Fruit fly (Drosophila melanogaster): ENCODE measurements around the gene CG14857.

Gene CG14857

dm6 chr3R:14801407-14801806 is at the start of gene CG14857:
TSS of gene CG14857 (plus strand) at chr3R:14801773.
- TF ChIP-seq az2 (GFP tag; optimal IDR thresholded peaks at IDR 0.05) (no peak), CG13894 (tag; optimal IDR thresholded peaks at IDR 0.05) (no peak), ERR (GFP tag; optimal IDR thresholded peaks at IDR 0.05) (no peak), gsb (GFP tag; IDR thresholded peaks at IDR 0.05) (no peak), CG6765 (GFP tag; optimal IDR thresholded peaks at IDR 0.05) (peak; percentile 11), disco-r (GFP tag; optimal IDR thresholded peaks at IDR 0.05) (no peak), ftz-f1 (GFP tag; optimal IDR thresholded peaks at IDR 0.05) (peak; percentile 26), Trl (optimal IDR thresholded peaks at IDR 0.05) (no peak), Trl (GFP tag; optimal IDR thresholded peaks at IDR 0.05) (no peak), Dbx (GFP tag; IDR thresholded peaks at IDR 0.05) (0 out of 3 replicates have a peak, but pooled peaks have one; percentile 11), Ssrp (tag; optimal IDR thresholded peaks at IDR 0.05) (no peak), sug (tag; optimal IDR thresholded peaks at IDR 0.05) (peak; percentile 68), nmo (GFP tag; optimal IDR thresholded peaks at IDR 0.05) (no peak), sens (GFP tag) (peak; percentile 4), chinmo (GFP tag; IDR thresholded peaks at IDR 0.05; ENCODE audit: partially characterized antibody) (peak; percentile 67; the same call in 1 of the 4 replicates), Med (GFP tag) (peak; percentile 46), Hey (tag; optimal IDR thresholded peaks at IDR 0.05) (peak; percentile 35), cwo (GFP tag; optimal IDR thresholded peaks at IDR 0.05) (peak; percentile 19), CG7928 (GFP tag; optimal IDR thresholded peaks at IDR 0.05) (no peak), Side (GFP tag; optimal IDR thresholded peaks at IDR 0.05) (no peak), z (GFP tag; IDR thresholded peaks at IDR 0.05) (peak; percentile 60; the same call in 1 of the 3 replicates), salm (tag; optimal IDR thresholded peaks at IDR 0.05) (no peak), CG6654 (GFP tag; optimal IDR thresholded peaks at IDR 0.05) (no peak), CG14860 (GFP tag; IDR thresholded peaks at IDR 0.05; ENCODE audit: partially characterized antibody) (no peak), GATAe (GFP tag; conservative IDR thresholded peaks at IDR 0.05) (peak; percentile 25; the same call in 1 of the 2 replicates), CG10543 (GFP tag; optimal IDR thresholded peaks at IDR 0.05) (peak; percentile 55)

DNA sequence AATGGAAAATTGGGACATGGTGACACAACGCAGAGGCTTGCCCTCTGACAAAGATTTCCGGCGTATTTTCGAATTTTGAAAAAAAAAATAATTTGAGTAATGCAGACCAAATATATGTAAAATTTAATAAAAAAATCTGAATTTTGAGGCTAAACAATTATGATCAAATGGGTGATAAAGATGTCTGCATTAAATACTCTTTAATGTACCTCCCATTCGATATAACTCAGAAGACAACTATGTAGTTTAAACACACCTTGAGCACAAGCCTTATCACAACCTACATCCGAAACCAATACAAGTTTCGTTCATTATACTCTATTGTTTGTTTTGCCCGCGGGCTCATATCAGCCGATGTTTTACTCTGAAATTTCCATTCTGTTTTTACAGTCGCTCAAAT is 47.2 kb upstream of the CG14857 start, which contains the start of gene CG7362:
Gene CG7362 (minus strand): TSS at position 101 of the 400 bp plus-strand sequence.
- TF ChIP-seq unc-4 (GFP tag; IDR thresholded peaks at IDR 0.05; ENCODE audit: partially characterized antibody): no peak
- no peak for TF ChIP-seq stc (GFP tag; IDR thresholded peaks at IDR 0.05)
- 0 out of 3 replicates have a peak, but pooled peaks have one; percentile 14 for TF ChIP-seq CG2199 (GFP tag; IDR thresholded peaks at IDR 0.05)
- TF ChIP-seq NFAT (GFP tag; IDR thresholded peaks at IDR 0.05): no peak
- no peak for TF ChIP-seq CG5245 (GFP tag; optimal IDR thresholded peaks at IDR 0.05)
- TF ChIP-seq CG12104 (GFP tag; optimal IDR thresholded peaks at IDR 0.05): no peak

DNA sequence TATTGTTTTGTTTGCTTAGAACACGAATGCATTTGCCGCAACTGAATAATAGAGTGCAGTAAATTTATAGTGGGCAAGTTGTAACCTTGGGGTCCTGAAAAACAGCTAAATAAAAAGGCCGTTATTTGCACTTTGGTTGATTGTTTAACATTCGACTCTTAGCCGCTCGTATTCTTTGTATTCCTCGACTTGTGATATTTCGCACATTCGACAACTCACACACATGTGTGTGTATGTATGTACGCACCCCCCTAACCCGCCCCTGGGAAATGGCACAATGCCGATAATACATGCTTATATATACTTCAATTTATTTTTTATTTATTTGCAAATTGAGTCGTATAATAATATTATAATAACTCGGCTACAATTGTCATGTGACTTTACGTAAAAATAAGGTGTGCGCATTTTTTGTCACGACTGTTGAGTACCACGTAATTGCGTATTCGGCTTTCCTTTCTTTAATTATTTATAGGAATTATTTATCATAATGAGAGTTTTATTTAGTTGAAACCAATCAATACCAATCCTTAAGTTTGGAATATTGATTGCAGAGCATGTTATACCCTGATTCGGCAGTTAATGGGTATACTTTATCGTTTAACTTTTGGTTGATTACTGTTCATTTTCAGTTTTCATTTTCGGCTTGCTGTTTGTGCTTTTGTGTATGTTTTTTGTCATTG is 46.6 kb upstream of the CG14857 start:
- TF ChIP-seq CG9932 (GFP tag; IDR thresholded peaks at IDR 0.05) (no peak), esg (GFP tag; conservative IDR thresholded peaks at IDR 0.05) (peak; percentile 47; the same call in 1 of the 2 replicates), Sin3A (optimal IDR thresholded peaks at IDR 0.05) (no peak), Hr51 (GFP tag; optimal IDR thresholded peaks at IDR 0.05) (peak in 1 of 2 experiments; percentile 47), CG12071 (GFP tag; optimal IDR thresholded peaks at IDR 0.05) (peak; percentile 3), CG18011 (GFP tag; optimal IDR thresholded peaks at IDR 0.05) (no peak), HLH4C (GFP tag; IDR thresholded peaks at IDR 0.05; ENCODE audit: partially characterized antibody) (no peak), CG1647 (GFP tag; optimal IDR thresholded peaks at IDR 0.05) (no peak), CG12942 (GFP tag; optimal IDR thresholded peaks at IDR 0.05) (no peak), CG8765 (GFP tag; IDR thresholded peaks at IDR 0.05) (no peak), Blimp-1 (GFP tag; optimal IDR thresholded peaks at IDR 0.05) (peak; percentile 42), trem (tag; optimal IDR thresholded peaks at IDR 0.05) (no peak), danr (GFP tag; IDR thresholded peaks at IDR 0.05) (no peak), dati (GFP tag; IDR thresholded peaks at IDR 0.05) (no peak), tup (GFP tag; optimal IDR thresholded peaks at IDR 0.05) (no peak), CG17912 (GFP tag; optimal IDR thresholded peaks at IDR 0.05) (no peak), H2.0 (GFP tag; IDR thresholded peaks at IDR 0.05) (peak; percentile 33; the same call in 1 of the 2 replicates), pb (GFP tag; optimal IDR thresholded peaks at IDR 0.05) (no peak)

Measured in whole organism, embryonic.